Worm (Caenorhabditis elegans) whole organism, mixed stage, embryonic: ENCODE results near the gene C25H3.1.

Experiments
- M03D4.4 ChIP-seq: sonication (generic microtip); optimal IDR thresholded peaks from 2 replicates; lab custom pipeline; 2017; ENCODE audit warnings: mild to moderate bottlenecking, missing genetic modification characterization, missing compliant biosample characterization
- blmp-1 ChIP-seq: fragments of 150-350 bp; optimal IDR thresholded peaks from 2 replicates; lab custom pipeline; 2014; ENCODE audit warnings: missing biosample characterization, missing genetic modification characterization
- elt-1 ChIP-seq: sonication (generic microtip); optimal IDR thresholded peaks from 2 replicates; lab custom pipeline; 2017; ENCODE audit warnings: missing genetic modification characterization, mild to moderate bottlenecking, missing compliant biosample characterization, antibody characterized with exemption, moderate library complexity, borderline replicate concordance; ENCODE audit not compliant: insufficient read depth
- ham-2 ChIP-seq: fragments of 200-800 bp; sonication (Bioruptor generic); optimal IDR thresholded peaks from 2 replicates; lab custom pipeline; 2018; ENCODE audit warnings: mild to moderate bottlenecking, missing genetic modification characterization, missing compliant biosample characterization
- mab-5 ChIP-seq: fragments of 150-350 bp; optimal IDR thresholded peaks from 2 replicates; lab custom pipeline; 2014; ENCODE audit warnings: missing biosample characterization, missing genetic modification characterization
- mep-1 ChIP-seq: fragments of 150-350 bp; optimal IDR thresholded peaks from 2 replicates; lab custom pipeline; 2017; ENCODE audit warnings: missing biosample characterization, missing genetic modification reagents, missing genetic modification characterization, inconsistent platforms
- nhr-2 ChIP-seq: fragments of 150-350 bp; optimal IDR thresholded peaks from 2 replicates; lab custom pipeline; 2014; ENCODE audit warnings: missing biosample characterization, missing genetic modification characterization
- nhr-237 ChIP-seq: fragments of 150-350 bp; optimal IDR thresholded peaks from 2 replicates; lab custom pipeline; 2014; ENCODE audit warnings: missing biosample characterization, missing genetic modification characterization
- nhr-28 ChIP-seq: fragments of 150-350 bp; optimal IDR thresholded peaks from 2 replicates; lab custom pipeline; 2014; ENCODE audit warnings: missing biosample characterization, missing genetic modification characterization
- nhr-76 ChIP-seq: sonication (generic microtip); optimal IDR thresholded peaks from 2 replicates; lab custom pipeline; 2017; ENCODE audit warnings: missing biosample characterization, missing genetic modification characterization
- pha-4 ChIP-seq: fragments of 150-350 bp; optimal IDR thresholded peaks from 2 replicates; lab custom pipeline; 2018; ENCODE audit warnings: missing biosample characterization, missing genetic modification reagents, missing genetic modification characterization
- tbx-8 ChIP-seq: fragments of 200-800 bp; sonication (Bioruptor generic); optimal IDR thresholded peaks from 2 replicates; lab custom pipeline; 2018; ENCODE audit warnings: mild to moderate bottlenecking, missing genetic modification characterization, moderate library complexity, missing compliant biosample characterization
- unc-39 ChIP-seq: fragments of 150-350 bp; optimal IDR thresholded peaks from 2 replicates; lab custom pipeline; 2014; ENCODE audit warnings: missing biosample characterization, missing genetic modification characterization
- unc-62 ChIP-seq: fragments of 150-350 bp; optimal IDR thresholded peaks from 2 replicates; lab custom pipeline; 2014; ENCODE audit warnings: missing biosample characterization, missing genetic modification reagents, missing genetic modification characterization

ce11 chrII:5707532-5707931, 8.7 kb downstream of the C25H3.1 start, which contains the start of gene osta-2:
- TF ChIP-seq nhr-237 (tag; lab: Kevin White, UChicago): no peak
- TF ChIP-seq mep-1 (tag; lab: Kevin White, UChicago): no peak
- no peak for TF ChIP-seq tbx-8 (GFP tag; lab: Kevin White, UChicago)
- TF ChIP-seq mab-5: no peak
- TF ChIP-seq unc-39 (tag; lab: Kevin White, UChicago): no peak
- TF ChIP-seq nhr-76 (tag; lab: Kevin White, UChicago): no peak
- TF ChIP-seq pha-4 (tag; lab: Kevin White, UChicago): no peak
- no peak for TF ChIP-seq M03D4.4 (tag; lab: Kevin White, UChicago)
- TF ChIP-seq nhr-2 (tag; lab: Kevin White, UChicago): no peak
- TF ChIP-seq blmp-1: no peak
- no peak for TF ChIP-seq elt-1 (tag; lab: Kevin White, UChicago)
- TF ChIP-seq ham-2: no peak
- TF ChIP-seq nhr-28 (tag; lab: Kevin White, UChicago): no peak
- no peak for TF ChIP-seq unc-62 (GFP tag; lab: Kevin White, UChicago)
